Fruit fly (Drosophila melanogaster): ENCODE data around the gene Pkcdelta.
A peak's percentile ranks its signal among the peaks of the same experiment; 100 is the strongest.

Gene Pkcdelta

DNA sequence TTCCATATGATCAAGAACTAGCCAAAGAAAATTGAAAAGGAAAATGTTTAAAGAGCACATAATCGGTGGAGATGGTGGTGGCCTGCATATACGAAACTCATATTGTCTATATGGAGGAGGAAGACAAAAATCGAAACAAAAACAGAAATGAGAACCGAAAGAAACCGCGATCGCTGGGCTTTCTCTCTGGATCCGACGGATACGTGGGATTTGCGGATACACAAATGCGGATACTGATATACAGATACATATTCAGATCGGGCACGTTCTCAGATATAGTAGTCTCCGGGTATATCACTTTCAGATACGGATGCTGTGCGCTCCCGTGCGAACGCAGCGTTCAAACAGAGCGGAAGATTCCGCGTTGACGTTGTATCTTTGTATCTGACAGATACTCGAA lies at the start of gene Pkcdelta:
Gene Pkcdelta, plus strand, starts transcription at position 301 of the 400 bp plus-strand sequence.
- no peak for TF ChIP-seq NC2β (GFP tag; optimal IDR thresholded peaks at IDR 0.05)
- no peak for TF ChIP-seq nmo (GFP tag; optimal IDR thresholded peaks at IDR 0.05)
- TF ChIP-seq hkb (optimal IDR thresholded peaks at IDR 0.05): no peak
- TF ChIP-seq hkb (GFP tag; IDR thresholded peaks at IDR 0.05): no peak
- no peak for TF ChIP-seq CG14860 (GFP tag; IDR thresholded peaks at IDR 0.05; ENCODE audit: partially characterized antibody)
- no peak for TF ChIP-seq CG3163 (GFP tag; optimal IDR thresholded peaks at IDR 0.05)
- no peak for TF ChIP-seq CG11085 (GFP tag; IDR thresholded peaks at IDR 0.05)
- TF ChIP-seq Trl (optimal IDR thresholded peaks at IDR 0.05): peak in 1 of 2 experiments; percentile 43
- TF ChIP-seq Trl (GFP tag; optimal IDR thresholded peaks at IDR 0.05): no peak
- TF ChIP-seq CG16779 (GFP tag; IDR thresholded peaks at IDR 0.05): no peak
- no peak for TF ChIP-seq CG10321 (GFP tag; IDR thresholded peaks at IDR 0.05)
- no peak for TF ChIP-seq nom (GFP tag; optimal IDR thresholded peaks at IDR 0.05)
- TF ChIP-seq insv (GFP tag; optimal IDR thresholded peaks at IDR 0.05): no peak
- TF ChIP-seq CG4820 (GFP tag; optimal IDR thresholded peaks at IDR 0.05): no peak
- no peak for TF ChIP-seq tll (GFP tag; optimal IDR thresholded peaks at IDR 0.05)
- no peak for TF ChIP-seq CG8290 (GFP tag; optimal IDR thresholded peaks at IDR 0.05)
- no peak for TF ChIP-seq CG8290 (tag; optimal IDR thresholded peaks at IDR 0.05)
- TF ChIP-seq so (GFP tag; IDR thresholded peaks at IDR 0.05): peak; percentile 63; the same call in 1 of the 3 replicates
- TF ChIP-seq HLHmδ (GFP tag; optimal IDR thresholded peaks at IDR 0.05): no peak
- TF ChIP-seq sisA (GFP tag; IDR thresholded peaks at IDR 0.05): no peak
- no peak for TF ChIP-seq Abd-B (GFP tag; optimal IDR thresholded peaks at IDR 0.05)
- no peak for TF ChIP-seq gt (GFP tag; IDR thresholded peaks at IDR 0.05)
- no peak for TF ChIP-seq fu2 (GFP tag; optimal IDR thresholded peaks at IDR 0.05)
- peak; percentile 5 for TF ChIP-seq Ets65A (GFP tag)
- TF ChIP-seq Atf6 (GFP tag; IDR thresholded peaks at IDR 0.05): no peak

DNA sequence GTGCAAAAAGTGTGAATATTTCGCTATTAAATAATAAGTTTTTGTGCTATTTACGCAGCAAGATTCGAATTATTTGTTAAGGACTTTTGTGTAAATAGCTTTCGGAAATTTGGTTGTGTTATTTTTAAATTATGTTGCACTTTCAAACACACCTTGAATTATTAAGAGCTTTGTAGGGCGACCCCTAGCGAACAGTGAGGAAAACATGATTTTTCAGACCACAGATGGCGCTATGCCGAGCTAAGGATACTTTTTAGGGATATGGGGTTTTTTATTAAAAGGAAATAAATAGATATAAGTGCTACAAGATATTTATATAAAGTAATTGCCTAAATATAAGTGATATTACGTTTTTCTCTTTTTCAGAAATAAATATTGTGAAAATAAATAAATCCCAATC lies 45.8 kb upstream of the Pkcdelta start:
- no peak for TF ChIP-seq CG4820 (GFP tag; optimal IDR thresholded peaks at IDR 0.05)
- peak; percentile 89 for TF ChIP-seq CTCF (GFP tag; optimal IDR thresholded peaks at IDR 0.05)

dm6 chrX:12389138-12389537 lies 42.9 kb upstream of the Pkcdelta start:
- TF ChIP-seq Deaf1 (tag; optimal IDR thresholded peaks at IDR 0.05) (no peak), Trl (optimal IDR thresholded peaks at IDR 0.05) (peak; percentile 16 to 47), Trl (GFP tag; optimal IDR thresholded peaks at IDR 0.05) (no peak), Neu2 (GFP tag; optimal IDR thresholded peaks at IDR 0.05; ENCODE audit: borderline replicate concordance) (no peak), Dll (GFP tag; IDR thresholded peaks at IDR 0.05; ENCODE audit: partially characterized antibody) (no peak), dysf (GFP tag; IDR thresholded peaks at IDR 0.05) (no peak), CG16815 (GFP tag; optimal IDR thresholded peaks at IDR 0.05) (no peak), CG3163 (GFP tag; optimal IDR thresholded peaks at IDR 0.05) (peak; percentile 74), CG4424 (GFP tag; optimal IDR thresholded peaks at IDR 0.05) (no peak), ewg (GFP tag; optimal IDR thresholded peaks at IDR 0.05) (peak; percentile 79), cato (GFP tag; optimal IDR thresholded peaks at IDR 0.05; ENCODE audit: borderline replicate concordance) (no peak), lov (optimal IDR thresholded peaks at IDR 0.05) (no peak), lov (GFP tag; IDR thresholded peaks at IDR 0.05) (no peak), CG14965 (GFP tag; optimal IDR thresholded peaks at IDR 0.05; ENCODE audit: borderline replicate concordance) (no peak), CG8089 (GFP tag; optimal IDR thresholded peaks at IDR 0.05) (no peak), eyg (GFP tag; optimal IDR thresholded peaks at IDR 0.05) (no peak), CG7928 (GFP tag; optimal IDR thresholded peaks at IDR 0.05) (no peak), pum (GFP tag; optimal IDR thresholded peaks at IDR 0.05) (no peak), org-1 (GFP tag; optimal IDR thresholded peaks at IDR 0.05) (no peak), CG11093 (GFP tag; IDR thresholded peaks at IDR 0.05) (no peak), nerfin-1 (tag; optimal IDR thresholded peaks at IDR 0.05) (no peak), CG7987 (GFP tag; optimal IDR thresholded peaks at IDR 0.05) (no peak), Gsc (GFP tag; IDR thresholded peaks at IDR 0.05) (no peak), kah (GFP tag; optimal IDR thresholded peaks at IDR 0.05) (no peak), scrt (GFP tag; optimal IDR thresholded peaks at IDR 0.05) (peak; percentile 84), en (GFP tag; optimal IDR thresholded peaks at IDR 0.05) (no peak), tgo (GFP tag; IDR thresholded peaks at IDR 0.05) (no peak)
